Worm (Caenorhabditis elegans): Measurements from ENCODE around the gene nhr-140.

nhr-140 gene

DNA sequence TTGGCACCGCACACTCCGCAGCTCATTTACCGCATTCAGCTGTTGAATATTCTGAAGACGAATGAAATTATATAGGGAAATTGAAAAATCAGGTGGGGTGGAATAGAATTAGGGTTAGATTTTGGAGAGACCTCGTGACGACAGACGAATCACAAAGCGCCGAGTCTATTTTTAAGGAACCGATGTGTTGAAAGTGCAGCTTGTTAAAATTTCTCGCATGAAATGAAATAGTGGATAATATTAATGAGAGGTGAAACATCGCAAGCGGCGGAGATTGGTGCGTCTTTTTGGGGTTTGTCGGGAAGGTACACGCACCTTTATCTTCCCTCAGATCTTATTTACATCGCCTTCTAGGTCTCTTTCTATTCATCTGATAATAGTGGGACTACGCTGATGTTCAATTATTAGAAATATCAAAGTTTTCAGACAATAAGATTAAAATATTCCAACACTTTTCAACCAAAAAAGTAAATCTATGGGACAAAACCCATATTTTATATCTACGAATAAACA lies at the start of gene nhr-140:
TSS of gene nhr-140 (minus strand) at position 51 of the 513 bp plus-strand sequence.
- no peak for TF ChIP-seq mbf-1 (tag; optimal IDR thresholded peaks at IDR 0.05)
- no peak for TF ChIP-seq R02D3.7 (tag; optimal IDR thresholded peaks at IDR 0.05)
- no peak for TF ChIP-seq unc-62 (GFP tag; optimal IDR thresholded peaks at IDR 0.05)
- TF ChIP-seq nhr-23 (tag; optimal IDR thresholded peaks at IDR 0.05), result no peak
- TF ChIP-seq ceh-82 (tag; optimal IDR thresholded peaks at IDR 0.05), result no peak
- TF ChIP-seq F13H6.1 (tag; optimal IDR thresholded peaks at IDR 0.05), result no peak
- TF ChIP-seq gmeb-1 (tag; optimal IDR thresholded peaks at IDR 0.05), result no peak
- no peak for TF ChIP-seq ztf-1 (GFP tag; conservative IDR thresholded peaks at IDR 0.05)
- no peak for TF ChIP-seq sem-4 (tag; optimal IDR thresholded peaks at IDR 0.05)
- TF ChIP-seq blmp-1 (tag; optimal IDR thresholded peaks at IDR 0.05; ENCODE audit: insufficient read depth), result no peak
- no peak for TF ChIP-seq elt-1 (tag; optimal IDR thresholded peaks at IDR 0.05)
- no peak for TF ChIP-seq peb-1 (tag; optimal IDR thresholded peaks at IDR 0.05)
- TF ChIP-seq dmd-4 (tag; optimal IDR thresholded peaks at IDR 0.05), result no peak
- TF ChIP-seq egl-27 (tag; optimal IDR thresholded peaks at IDR 0.05), result no peak
- no peak for TF ChIP-seq fos-1 (tag; optimal IDR thresholded peaks at IDR 0.05)
- no peak for TF ChIP-seq nhr-12 (tag; optimal IDR thresholded peaks at IDR 0.05)
- no peak for TF ChIP-seq ama-1 (optimal IDR thresholded peaks at IDR 0.05)
- TF ChIP-seq elt-3 (tag; optimal IDR thresholded peaks at IDR 0.05), result no peak

DNA sequence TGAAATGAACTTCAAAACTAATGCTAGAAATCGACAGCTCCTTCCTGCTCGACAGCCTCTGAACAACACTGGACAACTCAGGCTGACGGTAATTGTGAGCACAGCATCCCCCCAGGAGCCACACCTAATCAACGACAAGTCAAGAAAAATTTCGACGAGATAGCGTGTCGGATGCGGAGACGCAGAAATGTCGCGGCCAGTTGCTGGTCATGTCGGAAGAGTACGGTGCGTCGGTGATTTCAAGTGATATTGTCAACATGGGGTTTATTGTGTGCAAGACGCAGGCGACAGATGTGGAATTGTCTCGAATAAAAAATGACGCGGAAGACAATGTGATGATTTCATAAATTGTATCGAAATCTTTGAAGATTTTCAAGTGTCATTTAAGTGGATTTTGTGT lies 47.0 kb upstream of the nhr-140 start, which contains the start of gene twk-11:
TSS of gene twk-11 (minus strand) at position 101 of the 400 bp plus-strand sequence.
- TF ChIP-seq nhr-11 (tag; optimal IDR thresholded peaks at IDR 0.05) (no peak), zag-1 (tag; optimal IDR thresholded peaks at IDR 0.05) (no peak), nhr-10 (tag; optimal IDR thresholded peaks at IDR 0.05) (no peak), egl-27 (tag; optimal IDR thresholded peaks at IDR 0.05) (no peak), mbf-1 (tag; optimal IDR thresholded peaks at IDR 0.05) (no peak), fos-1 (tag; optimal IDR thresholded peaks at IDR 0.05) (no peak), elt-3 (tag; optimal IDR thresholded peaks at IDR 0.05) (no peak), ZK546.5 (tag; optimal IDR thresholded peaks at IDR 0.05) (no peak), nhr-21 (tag; optimal IDR thresholded peaks at IDR 0.05) (no peak)

DNA sequence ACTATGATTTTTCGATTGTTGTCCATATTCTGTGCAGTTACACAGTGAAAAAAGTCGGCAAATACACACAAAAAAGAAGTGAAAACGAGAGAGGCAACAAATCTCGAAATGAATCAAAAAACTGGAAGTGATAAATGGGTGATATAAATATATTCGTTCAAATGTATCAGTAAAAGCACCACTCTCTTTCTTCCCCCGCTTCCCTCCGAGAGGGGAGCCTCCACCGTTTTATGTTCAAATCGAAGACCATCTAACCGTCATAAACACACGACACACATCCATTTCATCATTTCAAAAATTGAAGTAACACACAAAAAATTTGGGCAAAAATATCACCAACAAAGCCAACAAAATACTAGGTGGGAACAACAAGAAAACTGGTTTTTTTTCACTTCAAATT lies 37.6 kb upstream of the nhr-140 start, which contains the start of gene F20A1.6:
TSS of gene F20A1.6 (minus strand) at position 101 of the 400 bp plus-strand sequence.
- no peak for TF ChIP-seq ama-1 (optimal IDR thresholded peaks at IDR 0.05)
- no peak for TF ChIP-seq nhr-12 (tag; optimal IDR thresholded peaks at IDR 0.05)
- TF ChIP-seq nhr-25 (tag; optimal IDR thresholded peaks at IDR 0.05), result no peak
- no peak for TF ChIP-seq nhr-129 (tag; optimal IDR thresholded peaks at IDR 0.05)

DNA sequence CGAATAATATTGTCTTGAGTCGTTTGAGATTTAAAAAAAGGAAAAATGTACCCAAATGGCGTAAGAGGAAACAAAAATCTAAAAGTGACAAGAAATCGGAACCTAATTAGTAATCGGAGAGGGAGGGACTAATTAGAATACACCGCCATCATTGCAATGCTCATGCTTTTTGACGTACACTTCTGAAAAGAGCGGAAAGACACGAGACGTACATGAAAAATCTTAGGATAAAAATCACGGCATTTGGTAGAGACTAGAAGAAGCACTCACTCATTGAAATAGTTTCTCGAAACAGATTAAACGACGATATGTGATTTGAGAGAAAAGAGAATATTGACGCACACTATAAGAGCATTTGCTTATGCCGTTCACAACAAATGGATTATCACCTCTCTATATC lies 33.5 kb upstream of the nhr-140 start:
- TF ChIP-seq skn-1 (tag; optimal IDR thresholded peaks at IDR 0.05), result no peak
- TF ChIP-seq ztf-1 (GFP tag; conservative IDR thresholded peaks at IDR 0.05), result no peak
- TF ChIP-seq mab-5 (tag; optimal IDR thresholded peaks at IDR 0.05), result no peak
- no peak for TF ChIP-seq unc-55 (GFP tag; optimal IDR thresholded peaks at IDR 0.05)
- no peak for TF ChIP-seq nhr-23 (tag; optimal IDR thresholded peaks at IDR 0.05)
- TF ChIP-seq peb-1 (tag; optimal IDR thresholded peaks at IDR 0.05), result no peak
- TF ChIP-seq nhr-25 (tag; optimal IDR thresholded peaks at IDR 0.05), result no peak
- TF ChIP-seq unc-39 (tag; optimal IDR thresholded peaks at IDR 0.05), result no peak
- no peak for TF ChIP-seq C34F6.9 (tag; optimal IDR thresholded peaks at IDR 0.05)
- no peak for TF ChIP-seq egl-27 (tag; optimal IDR thresholded peaks at IDR 0.05)

DNA sequence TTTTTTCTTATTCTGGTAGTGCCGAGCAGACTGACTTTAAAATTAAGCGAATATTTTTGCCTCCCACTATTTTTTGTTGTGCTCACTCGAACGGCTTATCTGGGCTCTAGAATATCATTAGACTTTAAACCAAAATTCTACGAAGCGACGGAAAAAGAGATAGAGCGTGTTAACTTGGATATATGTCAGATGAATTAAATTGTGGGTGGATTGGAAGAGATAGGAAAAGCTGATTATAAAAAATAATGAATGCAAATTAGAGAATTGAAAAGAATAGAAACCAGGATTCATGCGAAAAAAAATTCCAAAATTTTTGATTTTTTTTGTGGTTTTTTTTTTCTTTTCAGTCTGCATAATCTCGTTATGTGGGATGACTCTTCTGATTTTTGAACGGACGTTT lies 32.3 kb upstream of the nhr-140 start, which contains the start of gene F20A1.4:
TSS of gene F20A1.4 (minus strand) at position 101 of the 400 bp plus-strand sequence.
- TF ChIP-seq nhr-21 (tag; optimal IDR thresholded peaks at IDR 0.05) (no peak), zag-1 (tag; optimal IDR thresholded peaks at IDR 0.05) (no peak), nhr-77 (tag; optimal IDR thresholded peaks at IDR 0.05) (no peak), nhr-12 (tag; optimal IDR thresholded peaks at IDR 0.05) (no peak), ztf-1 (GFP tag; conservative IDR thresholded peaks at IDR 0.05) (no peak), ZK546.5 (tag; optimal IDR thresholded peaks at IDR 0.05) (no peak)

DNA sequence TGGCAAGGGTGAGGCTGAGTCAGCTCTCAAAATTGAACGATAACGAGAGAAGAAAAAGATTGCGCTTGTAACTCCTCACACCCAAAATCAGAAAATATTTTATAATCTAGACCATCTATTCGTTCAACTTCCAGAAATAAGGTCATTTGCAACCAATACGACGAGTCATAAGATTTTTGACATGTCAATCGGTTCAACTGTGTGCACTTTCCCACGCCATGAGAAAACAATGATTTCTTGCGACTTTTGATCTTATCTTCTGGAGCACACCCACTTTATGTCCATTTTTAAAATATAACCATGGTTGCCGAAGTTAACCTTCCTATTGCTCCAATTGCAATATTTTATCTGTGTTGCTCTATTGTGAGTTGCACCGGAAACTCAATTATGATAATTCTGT lies 27.6 kb upstream of the nhr-140 start, which contains the start of gene srsx-32:
TSS of gene srsx-32 (plus strand) at position 301 of the 400 bp plus-strand sequence.
- no peak for TF ChIP-seq unc-62 (GFP tag; optimal IDR thresholded peaks at IDR 0.05)
- TF ChIP-seq nhr-6 (tag; optimal IDR thresholded peaks at IDR 0.05), result no peak
- no peak for TF ChIP-seq lin-39 (tag; optimal IDR thresholded peaks at IDR 0.05)
- TF ChIP-seq ama-1 (optimal IDR thresholded peaks at IDR 0.05), result no peak
- no peak for TF ChIP-seq crh-2 (tag; optimal IDR thresholded peaks at IDR 0.05)
- TF ChIP-seq elt-1 (tag; optimal IDR thresholded peaks at IDR 0.05), result no peak
- no peak for TF ChIP-seq nhr-237 (tag; optimal IDR thresholded peaks at IDR 0.05)
- no peak for TF ChIP-seq egl-27 (tag; optimal IDR thresholded peaks at IDR 0.05)
- TF ChIP-seq nhr-21 (tag; optimal IDR thresholded peaks at IDR 0.05), result no peak
- no peak for TF ChIP-seq blmp-1 (tag; optimal IDR thresholded peaks at IDR 0.05; ENCODE audit: insufficient read depth)
- no peak for TF ChIP-seq nhr-77 (tag; optimal IDR thresholded peaks at IDR 0.05)
- TF ChIP-seq Y55F3AM.14 (GFP tag; optimal IDR thresholded peaks at IDR 0.05), result no peak
- TF ChIP-seq ztf-4 (tag; optimal IDR thresholded peaks at IDR 0.05), result no peak
- no peak for TF ChIP-seq sem-4 (tag; optimal IDR thresholded peaks at IDR 0.05)
- no peak for TF ChIP-seq elt-3 (tag; optimal IDR thresholded peaks at IDR 0.05)
- no peak for TF ChIP-seq ZK546.5 (tag; optimal IDR thresholded peaks at IDR 0.05)
- no peak for TF ChIP-seq ztf-1 (GFP tag; conservative IDR thresholded peaks at IDR 0.05)
- TF ChIP-seq mbf-1 (tag; optimal IDR thresholded peaks at IDR 0.05), result no peak
- no peak for TF ChIP-seq unc-39 (tag; optimal IDR thresholded peaks at IDR 0.05)
